Worm (Caenorhabditis elegans) whole organism, L3 larva: ENCODE data around the gene Y32B12B.4.

ENCODE experiments used
- R02D3.7 ChIP-seq: fragments of 150-350 bp; optimal IDR thresholded peaks from 2 replicates; lab custom pipeline; 2014; ENCODE audit warnings: missing biosample characterization, missing genetic modification characterization
- elt-2 ChIP-seq: sonication (generic microtip); optimal IDR thresholded peaks from 2 replicates; lab custom pipeline; 2016; ENCODE audit warnings: missing genetic modification reagents, mild to moderate bottlenecking, missing genetic modification characterization, missing compliant biosample characterization
- eor-1 ChIP-seq, 2 experiments: fragments of 150-350 bp; optimal IDR thresholded peaks; 2 replicates each; lab custom pipeline; 2014 to 2018; ENCODE audit warnings: missing biosample characterization in 2 of 2, missing genetic modification characterization in 2 of 2
- fkh-10 ChIP-seq: sonication (generic microtip); optimal IDR thresholded peaks from 2 replicates; lab custom pipeline; 2017; ENCODE audit warnings: missing biosample characterization, missing genetic modification reagents, missing genetic modification characterization
- fkh-2 ChIP-seq: fragments of 150-350 bp; optimal IDR thresholded peaks from 2 replicates; lab custom pipeline; 2014; ENCODE audit warnings: missing biosample characterization, missing genetic modification reagents, missing genetic modification characterization
- lin-39 ChIP-seq: fragments of 150-350 bp; optimal IDR thresholded peaks from 2 replicates; lab custom pipeline; 2018; ENCODE audit warnings: missing biosample characterization, missing genetic modification reagents, missing genetic modification characterization
- nhr-67 ChIP-seq: fragments of 150-350 bp; optimal IDR thresholded peaks from 2 replicates; lab custom pipeline; 2014; ENCODE audit warnings: missing biosample characterization, missing genetic modification characterization
- sea-2 ChIP-seq: fragments of 150-350 bp; sonication (generic microtip); optimal IDR thresholded peaks from 4 replicates; lab custom pipeline; 2014; ENCODE audit warnings: missing biosample characterization, missing genetic modification reagents, missing genetic modification characterization
- skn-1 ChIP-seq: fragments of 150-350 bp; optimal IDR thresholded peaks from 2 replicates; lab custom pipeline; 2014; ENCODE audit warnings: missing biosample characterization, missing genetic modification characterization
- snpc-4 ChIP-seq: fragments of 150-350 bp; optimal IDR thresholded peaks from 2 replicates; lab custom pipeline; 2014; ENCODE audit warnings: missing biosample characterization, missing genetic modification characterization
- ztf-11 ChIP-seq: fragments of 150-350 bp; optimal IDR thresholded peaks from 2 replicates; lab custom pipeline; 2014; ENCODE audit warnings: missing biosample characterization, missing genetic modification characterization

DNA sequence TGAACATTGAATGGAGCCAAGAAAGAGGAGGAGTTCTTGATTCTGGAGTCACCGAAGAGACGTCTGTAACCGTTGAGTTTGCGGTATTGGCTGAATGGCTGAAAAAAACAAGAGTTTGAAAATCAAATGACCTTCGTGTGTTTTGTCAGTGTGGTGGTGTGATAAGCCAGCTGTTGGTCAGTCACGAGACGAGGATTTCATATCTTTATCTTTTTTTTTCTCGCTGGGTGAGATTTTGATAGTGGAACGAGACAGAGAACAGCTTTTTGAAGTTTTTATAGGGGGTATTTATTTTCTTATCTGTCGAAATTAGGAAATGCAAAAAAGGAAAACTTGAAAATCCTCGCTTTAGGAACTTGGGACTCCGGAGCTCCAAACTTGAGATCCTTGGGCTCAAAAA, 41.4 kb downstream of the Y32B12B.4 start:
- TF ChIP-seq fkh-2 (tag; lab: Kevin White, UChicago) (no peak), ztf-11 (tag; lab: Kevin White, UChicago) (no peak), elt-2 (tag; lab: Kevin White, UChicago) (no peak), eor-1 (tag; optimal IDR thresholded peaks at IDR 0.05; lab: Kevin White, UChicago) (no peak), snpc-4 (tag; lab: Kevin White, UChicago) (no peak), skn-1 (tag; lab: Kevin White, UChicago) (no peak), sea-2 (GFP tag; lab: Kevin White, UChicago) (no peak), nhr-67 (tag; lab: Kevin White, UChicago) (no peak), lin-39 (tag; lab: Kevin White, UChicago) (no peak), R02D3.7 (tag; lab: Kevin White, UChicago) (no peak), fkh-10 (GFP tag; lab: Kevin White, UChicago) (no peak)
